Fruit fly (Drosophila melanogaster) whole organism, embryonic: ENCODE data around the gene Rab3GAP1.

ENCODE experiments used
- CG10267 ChIP-seq: fragments of 200-800 bp; sonication (Bioruptor generic); optimal IDR thresholded peaks from 2 replicates; lab custom pipeline; 2018; ENCODE audit warnings: missing biosample characterization, mild to moderate bottlenecking, missing genetic modification characterization, moderate library complexity
- CG11093 ChIP-seq: fragments of 200-800 bp; sonication (Bioruptor generic); IDR thresholded peaks from 3 replicates; pipeline ENCODE4 v1.3.6; 2022; ENCODE audit warnings: missing biosample characterization, missing genetic modification characterization
- CG11456 ChIP-seq: fragments of 200-800 bp; sonication (Bioruptor generic); IDR thresholded peaks from 3 replicates; pipeline ENCODE4 v1.3.6; 2022; ENCODE audit warnings: missing biosample characterization, missing genetic modification characterization
- CG11504 ChIP-seq: fragments of 200-800 bp; sonication (Bioruptor generic); optimal IDR thresholded peaks from 3 replicates; lab custom pipeline; 2019; ENCODE audit warnings: missing biosample characterization, mild to moderate bottlenecking, missing genetic modification characterization, moderate library complexity
- CG1233 ChIP-seq: fragments of 200-800 bp; sonication (Bioruptor generic); optimal IDR thresholded peaks from 4 replicates; lab custom pipeline; 2018; ENCODE audit warnings: missing biosample characterization, mild to moderate bottlenecking, missing genetic modification characterization
- CG12659 ChIP-seq: fragments of 200-800 bp; sonication (Bioruptor generic); optimal IDR thresholded peaks from 3 replicates; lab custom pipeline; 2017; ENCODE audit warnings: mild to moderate bottlenecking, missing biosample characterization, missing genetic modification reagents, missing genetic modification characterization
- CG13123 ChIP-seq: fragments of 200-800 bp; sonication (Bioruptor generic); optimal IDR thresholded peaks from 2 replicates; lab custom pipeline; 2016; ENCODE audit warnings: missing biosample characterization, missing genetic modification characterization
- CG13296 ChIP-seq: fragments of 200-800 bp; sonication (Bioruptor generic); optimal IDR thresholded peaks from 3 replicates; lab custom pipeline; 2018; ENCODE audit warnings: missing biosample characterization, mild to moderate bottlenecking, missing genetic modification characterization
- CG13624 ChIP-seq: fragments of 200-800 bp; sonication (Bioruptor generic); optimal IDR thresholded peaks from 2 replicates; lab custom pipeline; 2016; ENCODE audit warnings: missing biosample characterization, missing genetic modification characterization
- CG15479 ChIP-seq: fragments of 200-800 bp; sonication (Bioruptor generic); optimal IDR thresholded peaks from 3 replicates; lab custom pipeline; 2019; ENCODE audit warnings: missing biosample characterization, mild to moderate bottlenecking, missing genetic modification characterization, moderate library complexity
- CG18599 ChIP-seq: fragments of 200-800 bp; sonication (Bioruptor generic); optimal IDR thresholded peaks from 3 replicates; lab custom pipeline; 2017; ENCODE audit warnings: missing biosample characterization, missing genetic modification characterization, mild to moderate bottlenecking, moderate library complexity, missing genetic modification reagents
- CG2199 ChIP-seq: fragments of 200-800 bp; sonication (Bioruptor generic); IDR thresholded peaks from 3 replicates; pipeline ENCODE4 v1.3.6; 2022; ENCODE audit warnings: missing biosample characterization, missing genetic modification characterization
- CG2678 ChIP-seq: fragments of 200-800 bp; sonication (Bioruptor generic); optimal IDR thresholded peaks from 3 replicates; lab custom pipeline; 2019; ENCODE audit warnings: missing biosample characterization, mild to moderate bottlenecking, missing genetic modification characterization, moderate library complexity
- CG3281 ChIP-seq: fragments of 200-800 bp; sonication (Bioruptor generic); optimal IDR thresholded peaks from 3 replicates; lab custom pipeline; 2017; ENCODE audit warnings: missing biosample characterization, mild to moderate bottlenecking, missing genetic modification characterization
- CG34376 ChIP-seq: fragments of 200-800 bp; sonication (Bioruptor generic); optimal IDR thresholded peaks from 2 replicates; lab custom pipeline; 2018; ENCODE audit warnings: missing biosample characterization, mild to moderate bottlenecking, missing genetic modification characterization
- CG4617 ChIP-seq: fragments of 200-800 bp; sonication (Bioruptor generic); optimal IDR thresholded peaks from 3 replicates; lab custom pipeline; 2016; ENCODE audit warnings: missing biosample characterization, missing genetic modification characterization, borderline replicate concordance
- CG6813 ChIP-seq: fragments of 200-800 bp; sonication (Bioruptor generic); optimal IDR thresholded peaks from 2 replicates; lab custom pipeline; 2017; ENCODE audit warnings: missing biosample characterization, missing genetic modification characterization, mild to moderate bottlenecking, moderate library complexity, missing genetic modification reagents
- CG8478 ChIP-seq: fragments of >200 bp; optimal IDR thresholded peaks from 2 replicates; lab custom pipeline; 2018
- CG8765 ChIP-seq: fragments of 200-800 bp; sonication (Bioruptor generic); IDR thresholded peaks from 2 replicates; pipeline ENCODE4 v1.3.6; 2022; ENCODE audit warnings: missing biosample characterization, missing genetic modification characterization
- CG9817 ChIP-seq: fragments of 200-800 bp; sonication (Bioruptor generic); optimal IDR thresholded peaks from 2 replicates; lab custom pipeline; 2018; ENCODE audit warnings: missing biosample characterization, mild to moderate bottlenecking, missing genetic modification characterization, moderate library complexity
- Camta ChIP-seq: fragments of 200-800 bp; sonication (Bioruptor generic); optimal IDR thresholded peaks from 2 replicates; lab custom pipeline; 2016; ENCODE audit warnings: missing biosample characterization, missing genetic modification characterization
- CoRest ChIP-seq: fragments of 200-800 bp; sonication (Bioruptor generic); optimal IDR thresholded peaks from 3 replicates; lab custom pipeline; 2018; ENCODE audit warnings: missing biosample characterization, mild to moderate bottlenecking, missing genetic modification characterization, moderate library complexity
- Deaf1 ChIP-seq: fragments of 200-800 bp; optimal IDR thresholded peaks from 3 replicates; lab custom pipeline; 2019; ENCODE audit warnings: missing biosample characterization, mild to moderate bottlenecking, missing genetic modification characterization, moderate library complexity
- Elba2 ChIP-seq: fragments of 200-800 bp; sonication (Bioruptor generic); optimal IDR thresholded peaks from 3 replicates; lab custom pipeline; 2016; ENCODE audit warnings: missing biosample characterization, missing genetic modification characterization
- Fer3 ChIP-seq: fragments of 200-800 bp; sonication (Bioruptor generic); optimal IDR thresholded peaks from 2 replicates; lab custom pipeline; 2018; ENCODE audit warnings: missing biosample characterization, mild to moderate bottlenecking, missing genetic modification characterization, moderate library complexity
- GATAe ChIP-seq: fragments of 200-800 bp; sonication (Bioruptor generic); conservative IDR thresholded peaks from 2 replicates; pipeline ENCODE4 v1.3.6; 2022; ENCODE audit warnings: missing biosample characterization, missing genetic modification characterization
- HLH4C ChIP-seq: fragments of 200-800 bp; sonication (Bioruptor generic); IDR thresholded peaks from 3 replicates; pipeline ENCODE4 v1.3.6; 2022; ENCODE audit warnings: missing biosample characterization, missing genetic modification characterization; ENCODE audit not compliant: partially characterized antibody
- Hand ChIP-seq: fragments of 200-800 bp; sonication (Bioruptor generic); optimal IDR thresholded peaks from 2 replicates; lab custom pipeline; 2017; ENCODE audit warnings: mild to moderate bottlenecking, missing biosample characterization, missing genetic modification reagents, missing genetic modification characterization
- HmgD ChIP-seq: fragments of 200-800 bp; sonication (Bioruptor generic); optimal IDR thresholded peaks from 3 replicates; lab custom pipeline; 2016; ENCODE audit warnings: missing biosample characterization, missing genetic modification characterization
- MBD-R2 ChIP-seq: fragments of 200-800 bp; sonication (Bioruptor generic); IDR thresholded peaks from 2 replicates; pipeline ENCODE4 v1.3.6; 2022; ENCODE audit warnings: missing biosample characterization, missing genetic modification characterization
- Myb ChIP-seq: fragments of 200-800 bp; sonication (Bioruptor generic); optimal IDR thresholded peaks from 2 replicates; lab custom pipeline; 2016; ENCODE audit warnings: missing biosample characterization, missing genetic modification characterization
- Neu2 ChIP-seq: fragments of 200-800 bp; sonication (Bioruptor generic); optimal IDR thresholded peaks from 3 replicates; lab custom pipeline; 2016; ENCODE audit warnings: missing biosample characterization, missing genetic modification characterization, borderline replicate concordance
- Opbp ChIP-seq: fragments of 200-800 bp; sonication (Bioruptor generic); IDR thresholded peaks from 3 replicates; pipeline ENCODE4 v1.3.6; 2022; ENCODE audit warnings: missing biosample characterization, missing genetic modification characterization; ENCODE audit not compliant: partially characterized antibody
- Rfx ChIP-seq: fragments of 200-800 bp; sonication (Bioruptor generic); IDR thresholded peaks from 2 replicates; pipeline ENCODE4 v1.3.6; 2022; ENCODE audit warnings: missing biosample characterization, missing genetic modification characterization
- bab2 ChIP-seq: fragments of 200-800 bp; sonication (Bioruptor generic); optimal IDR thresholded peaks from 2 replicates; lab custom pipeline; 2016; ENCODE audit warnings: missing biosample characterization, missing genetic modification characterization
- bsh ChIP-seq, 2 experiments: fragments of 200-800 bp; sonication (Bioruptor generic); optimal IDR thresholded peaks; 2 replicates each; lab custom pipeline; 2017 to 2018; ENCODE audit warnings: mild to moderate bottlenecking in 2 of 2, missing biosample characterization in 2 of 2, missing genetic modification characterization in 2 of 2, moderate library complexity in 1 of 2
- chinmo ChIP-seq: fragments of 200-800 bp; sonication (Bioruptor generic); IDR thresholded peaks from 4 replicates; pipeline ENCODE4 v1.3.6; 2022; ENCODE audit warnings: missing biosample characterization, missing genetic modification characterization; ENCODE audit not compliant: partially characterized antibody
- esg ChIP-seq: fragments of 200-800 bp; sonication (Bioruptor generic); conservative IDR thresholded peaks from 2 replicates; pipeline ENCODE4 v1.3.6; 2022; ENCODE audit warnings: missing biosample characterization, missing genetic modification characterization
- grau ChIP-seq: fragments of 200-800 bp; optimal IDR thresholded peaks from 3 replicates; lab custom pipeline; 2019; ENCODE audit warnings: missing biosample characterization, mild to moderate bottlenecking, missing genetic modification characterization, moderate library complexity
- h ChIP-seq: fragments of >200 bp; optimal IDR thresholded peaks from 2 replicates; lab custom pipeline; 2017
- hb ChIP-seq: fragments of 200-800 bp; sonication (Bioruptor generic); IDR thresholded peaks from 3 replicates; pipeline ENCODE4 v1.3.6; 2022; ENCODE audit warnings: missing biosample characterization, missing genetic modification characterization; ENCODE audit not compliant: partially characterized antibody
- klu ChIP-seq: fragments of 200-800 bp; sonication (Bioruptor generic); IDR thresholded peaks from 2 replicates; pipeline ENCODE4 v1.3.6; 2022; ENCODE audit warnings: missing biosample characterization, missing genetic modification characterization
- lab ChIP-seq: fragments of 200-800 bp; sonication (Bioruptor generic); optimal IDR thresholded peaks from 3 replicates; lab custom pipeline; 2017; ENCODE audit warnings: missing biosample characterization, missing genetic modification characterization, mild to moderate bottlenecking, moderate library complexity, missing genetic modification reagents
- lola ChIP-seq, 3 experiments: fragments of >200 bp in 2 of 3; fragments of 200-800 bp in 1 of 3; sonication (Bioruptor generic) in 1 of 3; optimal IDR thresholded peaks; 2 replicates each; lab custom pipeline; 2017 to 2019; ENCODE audit warnings: missing biosample characterization in 3 of 3, missing genetic modification characterization in 3 of 3, mild to moderate bottlenecking in 1 of 3, moderate library complexity in 1 of 3
- nerfin-1 ChIP-seq: fragments of 200-800 bp; sonication (Bioruptor generic); optimal IDR thresholded peaks from 3 replicates; lab custom pipeline; 2019; ENCODE audit warnings: missing biosample characterization, mild to moderate bottlenecking, missing genetic modification characterization, moderate library complexity
- nom ChIP-seq: fragments of 200-800 bp; sonication (Bioruptor generic); optimal IDR thresholded peaks from 2 replicates; lab custom pipeline; 2017; ENCODE audit warnings: missing biosample characterization, missing genetic modification characterization, mild to moderate bottlenecking, moderate library complexity, missing genetic modification reagents
- odd ChIP-seq: fragments of 200-800 bp; sonication (Bioruptor generic); optimal IDR thresholded peaks from 2 replicates; lab custom pipeline; 2017; ENCODE audit warnings: missing biosample characterization, mild to moderate bottlenecking, missing genetic modification characterization
- slp2 ChIP-seq: fragments of 200-800 bp; sonication (Bioruptor generic); optimal IDR thresholded peaks from 2 replicates; lab custom pipeline; 2016; ENCODE audit warnings: missing biosample characterization, missing genetic modification characterization
- tgo ChIP-seq: fragments of 200-800 bp; sonication (Bioruptor generic); IDR thresholded peaks from 3 replicates; pipeline ENCODE4 v1.3.6; 2022; ENCODE audit warnings: missing biosample characterization, missing genetic modification characterization
- trh ChIP-seq: fragments of 200-800 bp; sonication (Bioruptor generic); optimal IDR thresholded peaks from 2 replicates; lab custom pipeline; 2016; ENCODE audit warnings: missing biosample characterization, missing genetic modification characterization
- zfh2 ChIP-seq: fragments of 200-800 bp; sonication (Bioruptor generic); optimal IDR thresholded peaks from 2 replicates; lab custom pipeline; 2016; ENCODE audit warnings: missing biosample characterization, missing genetic modification characterization

The Rab3GAP1 gene

DNA sequence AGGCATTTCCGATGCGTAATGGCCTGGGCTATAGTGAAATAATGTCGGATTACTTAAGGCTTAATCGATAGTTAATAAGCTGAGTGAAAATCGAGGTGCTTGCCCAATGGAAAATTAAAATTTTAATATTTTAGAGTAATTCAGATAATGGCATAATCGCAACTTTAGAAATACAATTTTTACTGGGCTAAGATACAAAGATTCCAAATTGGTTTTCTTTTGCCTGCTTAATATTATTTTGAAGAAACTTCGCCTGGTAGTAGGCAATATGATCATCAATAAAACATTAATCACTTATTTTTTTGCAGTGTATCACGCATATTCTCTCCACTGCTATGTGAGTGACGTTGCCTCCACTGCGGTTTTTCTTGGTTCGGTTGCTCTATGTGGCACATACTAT, 8.2 kb upstream of the Rab3GAP1 start (continued):
- TF ChIP-seq CG9817 (tag; lab: Kevin White, UChicago) = no peak
- no peak for TF ChIP-seq Camta (GFP tag; lab: Kevin White, UChicago)
- peak; percentile 80 for TF ChIP-seq CG2678 (tag; lab: Kevin White, UChicago)
- no peak for TF ChIP-seq CG8478 (lab: Kevin White, UChicago)
- no peak for TF ChIP-seq lola (GFP tag; optimal IDR thresholded peaks at IDR 0.05; lab: Kevin White, UChicago)
- no peak for TF ChIP-seq CG6813 (GFP tag; lab: Kevin White, UChicago)
- no peak for TF ChIP-seq chinmo (GFP tag; lab: Robert Waterston, UW)
- TF ChIP-seq Myb = peak; percentile 10
- TF ChIP-seq MBD-R2 (GFP tag; lab: Robert Waterston, UW) = no peak
- TF ChIP-seq nom (GFP tag; lab: Kevin White, UChicago) = no peak
- peak; percentile 7 for TF ChIP-seq nerfin-1 (tag; lab: Kevin White, UChicago)
- no peak for TF ChIP-seq GATAe (GFP tag; lab: Robert Waterston, UW)
- no peak for TF ChIP-seq CG11093
- no peak for TF ChIP-seq Opbp (GFP tag; lab: Robert Waterston, UW)
- no peak for TF ChIP-seq CG13123 (GFP tag; lab: Kevin White, UChicago)
- TF ChIP-seq CG1233 (GFP tag; lab: Kevin White, UChicago) = peak; percentile 27
- no peak for TF ChIP-seq CG15479 (GFP tag; lab: Kevin White, UChicago)
- TF ChIP-seq CoRest = peak; percentile 56
- TF ChIP-seq HmgD (GFP tag; lab: Kevin White, UChicago) = no peak
- TF ChIP-seq Neu2 = no peak
- TF ChIP-seq CG11456 (GFP tag; lab: Robert Waterston, UW) = no peak
- peak; percentile 6 for TF ChIP-seq odd (GFP tag; lab: Kevin White, UChicago)
- no peak for TF ChIP-seq Elba2 (GFP tag; lab: Kevin White, UChicago)
- no peak for TF ChIP-seq zfh2
- no peak for TF ChIP-seq CG10267 (tag; lab: Kevin White, UChicago)
- no peak for TF ChIP-seq Rfx (GFP tag; lab: Robert Waterston, UW)
- TF ChIP-seq CG13624 = no peak
- TF ChIP-seq Hand (GFP tag; lab: Kevin White, UChicago) = peak; percentile 57
- peak; percentile 40 for TF ChIP-seq CG12659 (GFP tag; lab: Kevin White, UChicago)
- TF ChIP-seq klu (GFP tag; lab: Robert Waterston, UW) = no peak
- no peak for TF ChIP-seq hb (GFP tag; lab: Robert Waterston, UW)
- no peak for TF ChIP-seq CG4617 (GFP tag; lab: Kevin White, UChicago)
- peak; percentile 39 for TF ChIP-seq Fer3 (tag; lab: Kevin White, UChicago)
- TF ChIP-seq slp2 (GFP tag; lab: Kevin White, UChicago) = no peak
- no peak for TF ChIP-seq Deaf1 (tag; lab: Kevin White, UChicago)
- no peak for TF ChIP-seq bsh (GFP tag; optimal IDR thresholded peaks at IDR 0.05; lab: Kevin White, UChicago)
- peak; percentile 75 for TF ChIP-seq CG3281
- peak; percentile 37 for TF ChIP-seq CG13296
- TF ChIP-seq h = no peak
- TF ChIP-seq tgo (GFP tag; lab: Robert Waterston, UW) = no peak
- TF ChIP-seq CG18599 (GFP tag; lab: Kevin White, UChicago) = peak; percentile 79
- TF ChIP-seq esg (GFP tag; lab: Robert Waterston, UW) = peak; percentile 24; the same call in 1 of the 2 replicates
- peak; percentile 68 for TF ChIP-seq CG11504 (tag; lab: Kevin White, UChicago)
- TF ChIP-seq lab (GFP tag; lab: Kevin White, UChicago) = peak; percentile 68
- TF ChIP-seq trh (GFP tag; lab: Kevin White, UChicago) = no peak
- TF ChIP-seq grau (tag; lab: Kevin White, UChicago) = peak; percentile 53
- TF ChIP-seq HLH4C (GFP tag; lab: Robert Waterston, UW) = no peak
- no peak for TF ChIP-seq CG8765 (GFP tag; lab: Robert Waterston, UW)
- TF ChIP-seq CG34376 (GFP tag; lab: Kevin White, UChicago) = peak; percentile 16
- peak; percentile 19 for TF ChIP-seq bab2 (GFP tag; lab: Kevin White, UChicago)
- TF ChIP-seq CG2199 = no peak
